Worm (Caenorhabditis elegans) whole organism, young adult: ENCODE data around the gene srlf-31.

Source experiments
- B0336.3 ChIP-seq: fragments of 200-800 bp; sonication (Bioruptor generic); IDR thresholded peaks from 2 replicates; pipeline ENCODE4 v1.3.6; 2022; ENCODE audit warnings: missing genetic modification characterization, missing compliant biosample characterization
- C06A6.2 ChIP-seq: fragments of 200-800 bp; sonication (Bioruptor generic); conservative IDR thresholded peaks from 2 replicates; pipeline ENCODE4 v1.3.6; 2022; ENCODE audit warnings: missing genetic modification characterization, missing compliant biosample characterization
- F10E7.11 ChIP-seq: sonication (generic microtip); optimal IDR thresholded peaks from 2 replicates; lab custom pipeline; 2017; ENCODE audit warnings: mild to moderate bottlenecking, missing genetic modification characterization, moderate library complexity, missing compliant biosample characterization
- F22D6.2 ChIP-seq: sonication (generic microtip); optimal IDR thresholded peaks from 2 replicates; lab custom pipeline; 2016; ENCODE audit warnings: mild to moderate bottlenecking, missing genetic modification characterization, missing compliant biosample characterization
- F37B4.10 ChIP-seq: fragments of 200-800 bp; sonication (Bioruptor generic); IDR thresholded peaks from 2 replicates; pipeline ENCODE4 v1.3.6; 2022; ENCODE audit warnings: missing genetic modification characterization, missing compliant biosample characterization
- F57C9.4 ChIP-seq: sonication (generic microtip); optimal IDR thresholded peaks from 2 replicates; lab custom pipeline; 2017; ENCODE audit warnings: mild to moderate bottlenecking, missing genetic modification characterization, missing compliant biosample characterization
- T07F8.4 ChIP-seq: sonication (generic microtip); optimal IDR thresholded peaks from 2 replicates; lab custom pipeline; 2016; ENCODE audit warnings: mild to moderate bottlenecking, missing genetic modification characterization, moderate library complexity, missing compliant biosample characterization
- Y53F4B.3 ChIP-seq: fragments of 200-800 bp; sonication (Bioruptor generic); IDR thresholded peaks from 2 replicates; pipeline ENCODE4 v1.3.6; 2022; ENCODE audit warnings: missing genetic modification reagents, missing genetic modification characterization, missing compliant biosample characterization
- Y53G8AR.9 ChIP-seq: fragments of 200-800 bp; sonication (Bioruptor generic); conservative IDR thresholded peaks from 2 replicates; pipeline ENCODE4 v1.3.6; 2022; ENCODE audit warnings: missing genetic modification reagents, missing genetic modification characterization, missing compliant biosample characterization
- attf-3 ChIP-seq: fragments of 200-800 bp; sonication (Bioruptor generic); conservative IDR thresholded peaks from 2 replicates; pipeline ENCODE4 v1.3.6; 2022; ENCODE audit warnings: missing genetic modification reagents, missing genetic modification characterization, missing compliant biosample characterization
- bed-1 ChIP-seq: fragments of 200-800 bp; sonication (Bioruptor generic); IDR thresholded peaks from 2 replicates; pipeline ENCODE4 v1.3.6; 2022; ENCODE audit warnings: missing genetic modification reagents, missing genetic modification characterization, missing compliant biosample characterization
- ccch-3 ChIP-seq: fragments of 200-800 bp; sonication (Bioruptor generic); optimal IDR thresholded peaks from 2 replicates; lab custom pipeline; 2018; ENCODE audit warnings: mild to moderate bottlenecking, missing genetic modification characterization, missing compliant biosample characterization
- cebp-1 ChIP-seq, 2 experiments: fragments of 200-800 bp in 1 of 2; sonication (Bioruptor generic) in 1 of 2; sonication (generic microtip) in 1 of 2; IDR thresholded peaks in 1 of 2; optimal IDR thresholded peaks in 1 of 2; 2 replicates each; pipeline versions ENCODE4 v1.3.6 to Lab custom; 2017 to 2022; ENCODE audit warnings: missing compliant biosample characterization in 2 of 2, missing genetic modification characterization in 2 of 2, mild to moderate bottlenecking in 1 of 2, missing genetic modification reagents in 1 of 2, moderate library complexity in 1 of 2
- ceh-40 ChIP-seq: fragments of 200-800 bp; sonication (Bioruptor generic); IDR thresholded peaks from 2 replicates; pipeline ENCODE4 v1.3.6; 2022; ENCODE audit warnings: missing genetic modification characterization, missing compliant biosample characterization
- die-1 ChIP-seq: sonication (generic microtip); optimal IDR thresholded peaks from 2 replicates; lab custom pipeline; 2016; ENCODE audit warnings: missing genotype, mild to moderate bottlenecking, missing genetic modification characterization, missing compliant biosample characterization
- dpff-1 ChIP-seq: sonication (generic microtip); optimal IDR thresholded peaks from 2 replicates; lab custom pipeline; 2017; ENCODE audit warnings: mild to moderate bottlenecking, missing genetic modification characterization, missing compliant biosample characterization
- egrh-3 ChIP-seq: fragments of 200-800 bp; sonication (Bioruptor generic); IDR thresholded peaks from 2 replicates; pipeline ENCODE4 v1.3.6; 2022; ENCODE audit warnings: missing genetic modification reagents, missing genetic modification characterization, missing compliant biosample characterization
- ekl-4 ChIP-seq: fragments of 200-800 bp; sonication (Bioruptor generic); IDR thresholded peaks from 2 replicates; pipeline ENCODE4 v1.3.6; 2022; ENCODE audit warnings: missing genetic modification reagents, missing genetic modification characterization, missing compliant biosample characterization
- ets-4 ChIP-seq: fragments of 200-800 bp; sonication (Bioruptor generic); optimal IDR thresholded peaks from 2 replicates; lab custom pipeline; 2018; ENCODE audit warnings: mild to moderate bottlenecking, missing genetic modification characterization, missing compliant biosample characterization
- lag-1 ChIP-seq: fragments of 200-800 bp; sonication (Bioruptor generic); IDR thresholded peaks from 2 replicates; pipeline ENCODE4 v1.3.6; 2022; ENCODE audit warnings: missing genetic modification reagents, missing genetic modification characterization, missing compliant biosample characterization
- lsl-1 ChIP-seq: fragments of 200-800 bp; sonication (Bioruptor generic); optimal IDR thresholded peaks from 2 replicates; lab custom pipeline; 2018; ENCODE audit warnings: mild to moderate bottlenecking, missing genetic modification characterization, moderate library complexity, missing compliant biosample characterization
- madf-10 ChIP-seq: sonication (generic microtip); optimal IDR thresholded peaks from 2 replicates; lab custom pipeline; 2016; ENCODE audit warnings: mild to moderate bottlenecking, missing genetic modification characterization, missing compliant biosample characterization
- mcd-1 ChIP-seq: fragments of 200-800 bp; sonication (Bioruptor generic); IDR thresholded peaks from 2 replicates; pipeline ENCODE4 v1.3.6; 2022; ENCODE audit warnings: missing genetic modification reagents, missing genetic modification characterization, missing compliant biosample characterization
- mxl-1 ChIP-seq: sonication (generic microtip); optimal IDR thresholded peaks from 2 replicates; lab custom pipeline; 2016; ENCODE audit warnings: missing genetic modification characterization, missing compliant biosample characterization
- nfya-2 ChIP-seq: fragments of 200-800 bp; sonication (Bioruptor generic); IDR thresholded peaks from 2 replicates; pipeline ENCODE4 v1.3.6; 2022; ENCODE audit warnings: missing genetic modification reagents, missing genetic modification characterization, missing compliant biosample characterization
- nhr-120 ChIP-seq: fragments of 200-800 bp; sonication (Bioruptor generic); IDR thresholded peaks from 2 replicates; pipeline ENCODE4 v1.3.6; 2022; ENCODE audit warnings: missing genetic modification characterization, missing compliant biosample characterization
- rec-8 ChIP-seq, 2 experiments: sonication (generic microtip); optimal IDR thresholded peaks; 2 replicates each; lab custom pipeline; 2016; ENCODE audit warnings: mild to moderate bottlenecking in 2 of 2, missing genetic modification characterization in 2 of 2, missing genetic modification reagents in 2 of 2, missing genotype in 2 of 2, missing biosample characterization in 1 of 2, missing compliant biosample characterization in 1 of 2, moderate library complexity in 1 of 2
- sdz-38 ChIP-seq: sonication (generic microtip); optimal IDR thresholded peaks from 2 replicates; lab custom pipeline; 2016; ENCODE audit warnings: missing genotype, missing genetic modification characterization, missing compliant biosample characterization
- sea-2 ChIP-seq: fragments of 200-800 bp; sonication (Bioruptor generic); IDR thresholded peaks from 2 replicates; pipeline ENCODE4 v1.3.6; 2022; ENCODE audit warnings: missing genetic modification characterization, missing compliant biosample characterization
- snpc-1.1 ChIP-seq: sonication (generic microtip); optimal IDR thresholded peaks from 2 replicates; lab custom pipeline; 2017; ENCODE audit warnings: missing genetic modification characterization, mild to moderate bottlenecking, missing compliant biosample characterization, antibody characterized with exemption, moderate library complexity, missing genotype, missing genetic modification reagents; ENCODE audit not compliant: insufficient read depth
- snpc-4 ChIP-seq, 5 experiments: fragments of 150-350 bp in 1 of 5; sonication (generic microtip) in 4 of 5; optimal IDR thresholded peaks; 2 replicates each; lab custom pipeline; 2014 to 2018; ENCODE audit warnings: missing genetic modification characterization in 5 of 5, missing biosample characterization in 3 of 5, antibody characterized with exemption in 2 of 5, mild to moderate bottlenecking in 2 of 5, missing compliant biosample characterization in 2 of 5, missing genotype in 2 of 5, moderate library complexity in 2 of 5, missing genetic modification reagents in 1 of 5
- tbx-9 ChIP-seq: sonication (generic microtip); optimal IDR thresholded peaks from 2 replicates; lab custom pipeline; 2016; ENCODE audit warnings: borderline replicate concordance, missing genetic modification characterization, inconsistent platforms, missing compliant biosample characterization
- zim-3 ChIP-seq: sonication (generic microtip); optimal IDR thresholded peaks from 2 replicates; lab custom pipeline; 2017; ENCODE audit warnings: mild to moderate bottlenecking, missing genetic modification characterization, moderate library complexity, missing compliant biosample characterization
- ztf-25 ChIP-seq: fragments of 200-800 bp; sonication (Bioruptor generic); IDR thresholded peaks from 2 replicates; pipeline ENCODE4 v1.3.6; 2022; ENCODE audit warnings: missing genetic modification reagents, missing genetic modification characterization, missing compliant biosample characterization
- ztf-3 ChIP-seq: fragments of 200-800 bp; sonication (Bioruptor generic); optimal IDR thresholded peaks from 2 replicates; lab custom pipeline; 2018; ENCODE audit warnings: mild to moderate bottlenecking, missing genetic modification characterization, missing compliant biosample characterization

Gene srlf-31

DNA sequence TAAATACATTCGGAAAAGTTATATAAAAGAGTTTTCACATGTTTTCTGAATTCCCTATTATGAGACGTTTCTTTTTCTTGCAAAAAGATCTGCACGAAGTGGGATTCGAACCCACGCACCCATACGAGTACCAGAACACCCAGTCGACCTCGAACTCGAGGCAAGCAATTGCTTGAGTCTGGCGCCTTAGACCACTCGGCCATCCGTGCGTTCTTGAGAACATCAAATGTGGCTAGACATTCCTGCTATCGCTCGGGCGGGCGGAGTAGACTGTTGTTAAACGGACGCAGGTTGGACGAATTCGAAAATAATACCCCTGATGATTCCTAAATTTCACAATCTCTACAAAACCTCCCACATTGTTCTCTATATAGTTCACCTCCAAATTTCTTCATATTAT, 5.4 kb upstream of the srlf-31 start (continued):
- TF ChIP-seq sea-2 (GFP tag; lab: Robert Waterston, UW) (no peak), dpff-1 (tag; lab: Kevin White, UChicago) (no peak), ets-4 (GFP tag; lab: Kevin White, UChicago) (no peak), C06A6.2 (GFP tag; lab: Robert Waterston, UW) (no peak), nfya-2 (GFP tag; lab: Robert Waterston, UW) (no peak), ccch-3 (GFP tag; lab: Kevin White, UChicago) (no peak), F57C9.4 (tag; lab: Kevin White, UChicago) (no peak), F22D6.2 (tag; lab: Kevin White, UChicago) (no peak), zim-3 (tag; lab: Kevin White, UChicago) (peak; percentile 55), die-1 (tag; lab: Kevin White, UChicago) (peak; percentile 63), sdz-38 (no peak), mcd-1 (no peak; the same call in 1 of the 2 replicates), madf-10 (tag; lab: Kevin White, UChicago) (peak; percentile 12), Y53F4B.3 (GFP tag; lab: Robert Waterston, UW) (no peak), tbx-9 (tag; lab: Kevin White, UChicago) (no peak), T07F8.4 (tag; lab: Kevin White, UChicago) (no peak), snpc-4 (GFP tag; optimal IDR thresholded peaks at IDR 0.05; lab: Kevin White, UChicago) (peak; percentile 28), snpc-4 (tag; optimal IDR thresholded peaks at IDR 0.05; lab: Kevin White, UChicago) (peak in 3 of 4 experiments; percentile 29 to 75 (median 58)), mxl-1 (tag; lab: Kevin White, UChicago) (no peak), lsl-1 (GFP tag; lab: Kevin White, UChicago) (peak; percentile 50), ekl-4 (GFP tag; lab: Robert Waterston, UW) (no peak), F10E7.11 (no peak), ceh-40 (GFP tag; lab: Robert Waterston, UW) (no peak), nhr-120 (no peak), F37B4.10 (GFP tag; lab: Robert Waterston, UW) (no peak), ztf-25 (GFP tag; lab: Robert Waterston, UW) (0 out of 2 replicates have a peak, but pooled peaks have one; percentile 34), egrh-3 (peak; percentile 21; the same call in 1 of the 2 replicates), ztf-3 (no peak), B0336.3 (GFP tag; lab: Robert Waterston, UW) (no peak), Y53G8AR.9 (GFP tag; lab: Robert Waterston, UW) (peak; percentile 63; the same call in 1 of the 2 replicates), attf-3 (GFP tag; lab: Robert Waterston, UW) (no peak)

DNA sequence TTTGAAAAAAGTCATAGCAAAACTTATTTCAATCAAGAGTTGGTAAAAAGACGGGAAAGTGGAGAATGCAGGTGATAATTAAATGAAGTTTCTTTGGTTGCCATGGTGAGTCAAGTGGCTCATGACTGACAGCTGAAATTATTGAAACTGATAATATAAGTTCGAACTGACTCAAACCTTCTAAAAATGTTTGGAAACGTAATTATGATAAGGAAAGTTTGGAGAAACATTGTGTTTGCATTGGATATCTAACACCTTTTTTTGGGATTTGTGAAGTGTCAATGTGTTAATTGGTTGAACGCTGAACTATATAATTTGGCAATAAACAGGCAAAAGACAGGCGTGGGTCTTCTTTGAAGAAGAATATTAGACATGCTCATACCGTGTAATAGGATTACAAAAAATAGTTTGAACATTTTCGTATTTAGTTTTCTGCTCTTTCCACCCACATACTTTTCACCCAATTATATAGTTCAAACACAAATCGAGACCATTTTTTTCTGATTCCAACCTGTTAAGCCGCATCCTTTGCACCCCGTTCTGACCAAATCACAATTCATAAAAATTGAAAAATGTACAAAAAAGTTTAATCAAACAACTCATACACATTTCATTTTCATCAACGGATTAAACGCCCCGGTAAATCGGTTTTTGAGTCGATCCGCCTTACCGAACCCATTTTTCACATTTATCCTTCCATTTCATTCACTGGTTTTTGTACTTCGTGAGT, 2.5 kb upstream of the srlf-31 start, which contains the start of the genes srlf-33 and srlf-32:
TSS of gene srlf-33 (minus strand) at position 101 of the 730 bp plus-strand sequence.
TSS of gene srlf-32 (plus strand) at position 680 of the 730 bp plus-strand sequence.
- no peak for TF ChIP-seq bed-1 (GFP tag; lab: Robert Waterston, UW)

DNA sequence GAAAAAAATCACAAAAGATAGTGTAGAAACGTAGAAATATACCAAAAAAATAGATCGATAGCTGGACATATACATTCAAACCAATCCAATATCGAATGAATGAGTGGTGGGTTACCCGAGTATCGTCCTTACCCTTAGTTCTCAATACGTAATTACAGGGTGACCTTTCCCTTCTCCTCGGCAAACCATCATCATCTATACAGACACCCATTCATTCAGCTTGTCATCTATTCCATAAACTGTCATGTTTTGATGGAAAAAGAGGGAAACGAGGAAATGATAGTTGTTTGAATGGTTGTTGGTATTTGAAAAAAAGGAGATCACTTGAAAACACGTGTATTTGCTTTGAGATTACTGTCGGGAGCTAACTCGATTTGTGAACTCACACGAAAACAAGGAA, 1.1 kb upstream of the srlf-31 start:
- TF ChIP-seq cebp-1 (GFP tag; IDR thresholded peaks at IDR 0.05; lab: Robert Waterston, UW) = no peak
- TF ChIP-seq cebp-1 (tag; optimal IDR thresholded peaks at IDR 0.05; lab: Kevin White, UChicago) = no peak
- TF ChIP-seq B0336.3 (GFP tag; lab: Robert Waterston, UW) = no peak
- TF ChIP-seq rec-8 (tag; optimal IDR thresholded peaks at IDR 0.05; lab: Kevin White, UChicago) = no peak
- TF ChIP-seq lag-1 = no peak
- no peak for TF ChIP-seq snpc-1.1 (tag; lab: Kevin White, UChicago)
